Worm (Caenorhabditis elegans) whole organism, L3 larva: Measurements from ENCODE around the gene T13C5.7.

ENCODE experiments used
- R02D3.7 ChIP-seq: fragments of 150-350 bp; optimal IDR thresholded peaks from 2 replicates; lab custom pipeline; 2014; ENCODE audit warnings: missing biosample characterization, missing genetic modification characterization
- aly-2 ChIP-seq: fragments of 150-350 bp; optimal IDR thresholded peaks from 2 replicates; lab custom pipeline; 2014; ENCODE audit warnings: missing biosample characterization, missing genetic modification characterization
- ama-1 ChIP-seq: fragments of 150-350 bp; optimal IDR thresholded peaks from 2 replicates; lab custom pipeline; 2018
- ceh-16 ChIP-seq: sonication (generic microtip); optimal IDR thresholded peaks from 2 replicates; lab custom pipeline; 2017; ENCODE audit warnings: missing biosample characterization, missing genetic modification characterization
- ceh-28 ChIP-seq: fragments of 150-350 bp; optimal IDR thresholded peaks from 2 replicates; lab custom pipeline; 2014; ENCODE audit warnings: missing biosample characterization, missing genetic modification reagents, missing genetic modification characterization
- ceh-82 ChIP-seq: fragments of 150-350 bp; optimal IDR thresholded peaks from 2 replicates; lab custom pipeline; 2014; ENCODE audit warnings: missing biosample characterization, missing genetic modification characterization
- ceh-9 ChIP-seq: sonication (generic microtip); optimal IDR thresholded peaks from 2 replicates; lab custom pipeline; 2018; ENCODE audit warnings: missing biosample characterization, missing genetic modification characterization
- egl-27 ChIP-seq: sonication (generic microtip); optimal IDR thresholded peaks from 4 replicates; lab custom pipeline; 2017; ENCODE audit warnings: missing biosample characterization, missing genetic modification reagents, missing genetic modification characterization
- egl-5 ChIP-seq: fragments of 150-350 bp; optimal IDR thresholded peaks from 2 replicates; lab custom pipeline; 2017; ENCODE audit warnings: missing biosample characterization, missing genetic modification reagents, missing genetic modification characterization, inconsistent platforms
- elt-1 ChIP-seq: fragments of 150-350 bp; optimal IDR thresholded peaks from 2 replicates; lab custom pipeline; 2014; ENCODE audit warnings: missing biosample characterization, missing genetic modification characterization
- elt-2 ChIP-seq: sonication (generic microtip); optimal IDR thresholded peaks from 2 replicates; lab custom pipeline; 2016; ENCODE audit warnings: missing genetic modification reagents, mild to moderate bottlenecking, missing genetic modification characterization, missing compliant biosample characterization
- elt-3 ChIP-seq, 3 experiments: fragments of 150-350 bp in 1 of 3; sonication (generic microtip) in 2 of 3; optimal IDR thresholded peaks; 2 replicates in 2 of 3; 4 replicates in 1 of 3; lab custom pipeline; 2014 to 2017; ENCODE audit warnings: missing biosample characterization in 3 of 3, missing genetic modification characterization in 3 of 3
- eor-1 ChIP-seq, 2 experiments: fragments of 150-350 bp; optimal IDR thresholded peaks; 2 replicates each; lab custom pipeline; 2014 to 2018; ENCODE audit warnings: missing biosample characterization in 2 of 2, missing genetic modification characterization in 2 of 2
- fkh-10 ChIP-seq: sonication (generic microtip); optimal IDR thresholded peaks from 2 replicates; lab custom pipeline; 2017; ENCODE audit warnings: missing biosample characterization, missing genetic modification reagents, missing genetic modification characterization
- fkh-2 ChIP-seq: fragments of 150-350 bp; optimal IDR thresholded peaks from 2 replicates; lab custom pipeline; 2014; ENCODE audit warnings: missing biosample characterization, missing genetic modification reagents, missing genetic modification characterization
- fos-1 ChIP-seq: fragments of 150-350 bp; optimal IDR thresholded peaks from 2 replicates; lab custom pipeline; 2014; ENCODE audit warnings: missing biosample characterization, missing genetic modification characterization
- hmg-11 ChIP-seq: sonication (generic microtip); optimal IDR thresholded peaks from 2 replicates; lab custom pipeline; 2016; ENCODE audit warnings: missing genetic modification characterization, missing compliant biosample characterization
- jun-1 ChIP-seq: fragments of 150-350 bp; optimal IDR thresholded peaks from 2 replicates; lab custom pipeline; 2014; ENCODE audit warnings: missing biosample characterization, missing genetic modification reagents, missing genetic modification characterization
- lin-15B ChIP-seq: fragments of 150-350 bp; optimal IDR thresholded peaks from 2 replicates; lab custom pipeline; 2014; ENCODE audit warnings: missing biosample characterization, missing genetic modification characterization
- lin-39 ChIP-seq: fragments of 150-350 bp; optimal IDR thresholded peaks from 2 replicates; lab custom pipeline; 2018; ENCODE audit warnings: missing biosample characterization, missing genetic modification reagents, missing genetic modification characterization
- mdl-1 ChIP-seq: fragments of 150-350 bp; optimal IDR thresholded peaks from 2 replicates; lab custom pipeline; 2014; ENCODE audit warnings: missing biosample characterization, missing genetic modification characterization
- mml-1 ChIP-seq: fragments of 150-350 bp; sonication (generic microtip); optimal IDR thresholded peaks from 3 replicates; lab custom pipeline; 2014; ENCODE audit warnings: missing biosample characterization, missing genetic modification characterization
- nfya-1 ChIP-seq: sonication (generic microtip); optimal IDR thresholded peaks from 2 replicates; lab custom pipeline; 2017; ENCODE audit warnings: missing genetic modification characterization, mild to moderate bottlenecking, missing compliant biosample characterization, antibody characterized with exemption, moderate library complexity; ENCODE audit not compliant: insufficient read depth
- nhr-11 ChIP-seq: fragments of 150-350 bp; optimal IDR thresholded peaks from 2 replicates; lab custom pipeline; 2014; ENCODE audit warnings: missing biosample characterization, missing genetic modification characterization
- nhr-12 ChIP-seq: fragments of 150-350 bp; optimal IDR thresholded peaks from 2 replicates; lab custom pipeline; 2014; ENCODE audit warnings: missing biosample characterization, missing genetic modification characterization
- nhr-23 ChIP-seq: fragments of 150-350 bp; optimal IDR thresholded peaks from 2 replicates; lab custom pipeline; 2014; ENCODE audit warnings: missing biosample characterization, missing genetic modification reagents, missing genetic modification characterization
- nhr-237 ChIP-seq: fragments of 150-350 bp; optimal IDR thresholded peaks from 2 replicates; lab custom pipeline; 2014; ENCODE audit warnings: missing biosample characterization, missing genetic modification characterization
- nhr-25 ChIP-seq: sonication (generic microtip); optimal IDR thresholded peaks from 2 replicates; lab custom pipeline; 2017; ENCODE audit warnings: missing biosample characterization, missing genetic modification characterization
- nhr-28 ChIP-seq: fragments of 150-350 bp; optimal IDR thresholded peaks from 2 replicates; lab custom pipeline; 2014; ENCODE audit warnings: missing biosample characterization, missing genetic modification characterization
- nhr-43 ChIP-seq: sonication (generic microtip); optimal IDR thresholded peaks from 2 replicates; lab custom pipeline; 2016; ENCODE audit warnings: mild to moderate bottlenecking, missing genetic modification characterization, missing compliant biosample characterization; ENCODE audit not compliant: poor library complexity, severe bottlenecking
- nhr-67 ChIP-seq: fragments of 150-350 bp; optimal IDR thresholded peaks from 2 replicates; lab custom pipeline; 2014; ENCODE audit warnings: missing biosample characterization, missing genetic modification characterization
- nhr-76 ChIP-seq: fragments of 150-350 bp; sonication (generic microtip); optimal IDR thresholded peaks from 5 replicates; lab custom pipeline; 2014; ENCODE audit warnings: missing biosample characterization, missing genetic modification characterization
- nhr-77 ChIP-seq: fragments of 150-350 bp; optimal IDR thresholded peaks from 2 replicates; lab custom pipeline; 2014; ENCODE audit warnings: missing biosample characterization, missing genetic modification characterization
- pha-4 ChIP-seq: fragments of 150-350 bp; optimal IDR thresholded peaks from 2 replicates; lab custom pipeline; 2014; ENCODE audit warnings: missing biosample characterization, missing genetic modification reagents, missing genetic modification characterization
- sea-2 ChIP-seq: fragments of 150-350 bp; sonication (generic microtip); optimal IDR thresholded peaks from 4 replicates; lab custom pipeline; 2014; ENCODE audit warnings: missing biosample characterization, missing genetic modification reagents, missing genetic modification characterization
- skn-1 ChIP-seq: fragments of 150-350 bp; optimal IDR thresholded peaks from 2 replicates; lab custom pipeline; 2014; ENCODE audit warnings: missing biosample characterization, missing genetic modification characterization
- snpc-4 ChIP-seq: fragments of 150-350 bp; optimal IDR thresholded peaks from 2 replicates; lab custom pipeline; 2014; ENCODE audit warnings: missing biosample characterization, missing genetic modification characterization
- tbx-2 ChIP-seq: sonication (generic microtip); optimal IDR thresholded peaks from 2 replicates; lab custom pipeline; 2016; ENCODE audit warnings: mild to moderate bottlenecking, missing genetic modification characterization, missing compliant biosample characterization
- unc-39 ChIP-seq: sonication (generic microtip); optimal IDR thresholded peaks from 4 replicates; lab custom pipeline; 2017; ENCODE audit warnings: missing biosample characterization, missing genetic modification characterization
- unc-62 ChIP-seq: fragments of 150-350 bp; sonication (generic microtip); optimal IDR thresholded peaks from 4 replicates; lab custom pipeline; 2014; ENCODE audit warnings: missing biosample characterization, missing genetic modification reagents, missing genetic modification characterization
- zag-1 ChIP-seq: fragments of 150-350 bp; optimal IDR thresholded peaks from 2 replicates; lab custom pipeline; 2014; ENCODE audit warnings: missing biosample characterization, missing genetic modification characterization
- ztf-11 ChIP-seq: fragments of 150-350 bp; optimal IDR thresholded peaks from 2 replicates; lab custom pipeline; 2014; ENCODE audit warnings: missing biosample characterization, missing genetic modification characterization
- ztf-4 ChIP-seq: fragments of 150-350 bp; optimal IDR thresholded peaks from 2 replicates; lab custom pipeline; 2014; ENCODE audit warnings: missing biosample characterization, missing genetic modification characterization

T13C5.7 gene

ce11 chrX:6204696-6205232 is 24.4 kb downstream of the T13C5.7 start, which contains the start of gene bca-1 (continued):
- TF ChIP-seq ama-1 (peak; percentile 51), unc-62 (GFP tag; lab: Kevin White, UChicago) (no peak), ceh-82 (tag; lab: Kevin White, UChicago) (no peak), nhr-25 (tag; lab: Kevin White, UChicago) (peak; percentile 58), R02D3.7 (tag; lab: Kevin White, UChicago) (no peak), nhr-77 (tag; lab: Kevin White, UChicago) (no peak), fos-1 (tag; lab: Kevin White, UChicago) (no peak), eor-1 (tag; optimal IDR thresholded peaks at IDR 0.05; lab: Kevin White, UChicago) (no peak), lin-39 (tag; lab: Kevin White, UChicago) (no peak), egl-5 (tag; lab: Kevin White, UChicago) (no peak), fkh-2 (tag; lab: Kevin White, UChicago) (no peak), nhr-23 (tag; lab: Kevin White, UChicago) (no peak)
- TF ChIP-seq, all 47 proteins: peak for 8

DNA sequence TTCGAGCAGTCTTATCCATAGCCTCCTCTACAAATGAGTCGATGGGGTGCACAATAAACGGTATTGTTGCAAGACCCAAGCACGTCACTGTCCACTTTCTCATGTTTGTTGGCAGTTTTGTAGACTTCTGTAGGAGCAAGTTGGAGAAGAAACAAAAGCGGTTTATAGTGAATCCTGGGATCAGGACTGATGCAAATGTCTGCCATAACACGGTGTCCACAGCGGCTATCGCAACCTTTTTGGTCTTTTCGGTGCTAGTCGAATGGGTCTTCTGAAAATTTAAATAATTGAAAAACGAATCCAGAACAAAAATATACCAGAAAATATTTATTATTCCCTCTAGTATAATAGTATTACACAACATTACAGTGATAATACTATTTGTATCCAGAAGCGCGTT is 24.9 kb downstream of the T13C5.7 start:
- no peak for TF ChIP-seq nhr-23 (tag; lab: Kevin White, UChicago)
- no peak for TF ChIP-seq nhr-67 (tag; lab: Kevin White, UChicago)
- TF ChIP-seq egl-5 (tag; lab: Kevin White, UChicago) = no peak
- no peak for TF ChIP-seq nhr-43 (tag; lab: Kevin White, UChicago)
- no peak for TF ChIP-seq ceh-9 (tag; lab: Kevin White, UChicago)
- no peak for TF ChIP-seq nfya-1
- TF ChIP-seq mml-1 = no peak
- TF ChIP-seq unc-62 (GFP tag; lab: Kevin White, UChicago) = no peak
- TF ChIP-seq nhr-12 (tag; lab: Kevin White, UChicago) = no peak
- TF ChIP-seq fkh-10 (GFP tag; lab: Kevin White, UChicago) = no peak
- TF ChIP-seq nhr-77 (tag; lab: Kevin White, UChicago) = no peak

ce11 chrX:6206305-6206704 is 25.9 kb downstream of the T13C5.7 start, which contains the start of gene mtp-18:
Gene mtp-18, minus strand, starts transcription at chrX:6206405.
- TF ChIP-seq zag-1 (tag; lab: Kevin White, UChicago) = no peak
- TF ChIP-seq egl-5 (tag; lab: Kevin White, UChicago) = no peak
- TF ChIP-seq nhr-237 (tag; lab: Kevin White, UChicago) = no peak
- TF ChIP-seq ceh-9 (tag; lab: Kevin White, UChicago) = no peak
- TF ChIP-seq lin-15B = no peak
- TF ChIP-seq ztf-11 (tag; lab: Kevin White, UChicago) = no peak
- no peak for TF ChIP-seq unc-39 (tag; lab: Kevin White, UChicago)
- TF ChIP-seq mdl-1 (tag; lab: Kevin White, UChicago) = no peak
- TF ChIP-seq nhr-77 (tag; lab: Kevin White, UChicago) = no peak
- no peak for TF ChIP-seq R02D3.7 (tag; lab: Kevin White, UChicago)
- no peak for TF ChIP-seq hmg-11 (tag; lab: Kevin White, UChicago)
- TF ChIP-seq elt-2 (tag; lab: Kevin White, UChicago) = no peak
- TF ChIP-seq nhr-76 (tag; lab: Kevin White, UChicago) = no peak
- TF ChIP-seq sea-2 (GFP tag; lab: Kevin White, UChicago) = no peak
- no peak for TF ChIP-seq ceh-16 (tag; lab: Kevin White, UChicago)

- peak; percentile 70 for TF ChIP-seq egl-27 (tag; lab: Kevin White, UChicago)
- peak; percentile 70 for TF ChIP-seq ceh-28 (tag; lab: Kevin White, UChicago)
- TF ChIP-seq ztf-4 = peak; percentile 81
- TF ChIP-seq tbx-2 = peak; percentile 85
- TF ChIP-seq nhr-25 (tag; lab: Kevin White, UChicago) = peak; percentile 88
- no peak for TF ChIP-seq ama-1
- no peak for TF ChIP-seq mdl-1 (tag; lab: Kevin White, UChicago)
- peak; percentile 34 for TF ChIP-seq unc-62 (GFP tag; lab: Kevin White, UChicago)
- peak; percentile 95 for TF ChIP-seq nhr-43 (tag; lab: Kevin White, UChicago)
- TF ChIP-seq hmg-11 (tag; lab: Kevin White, UChicago) = peak; percentile 99
- no peak for TF ChIP-seq nhr-67 (tag; lab: Kevin White, UChicago)
- TF ChIP-seq elt-3 (tag; optimal IDR thresholded peaks at IDR 0.05; lab: Kevin White, UChicago) = peak in 2 of 3 experiments; percentile 18 to 88
- no peak for TF ChIP-seq ztf-11 (tag; lab: Kevin White, UChicago)
- TF ChIP-seq ceh-16 (tag; lab: Kevin White, UChicago) = peak; percentile 69
- peak; percentile 91 for TF ChIP-seq skn-1
- peak; percentile 89 for TF ChIP-seq nfya-1
- peak; percentile 87 for TF ChIP-seq pha-4
- peak; percentile 94 for TF ChIP-seq lin-39 (tag; lab: Kevin White, UChicago)
- TF ChIP-seq ceh-82 (tag; lab: Kevin White, UChicago) = peak; percentile 64
- no peak for TF ChIP-seq elt-1 (tag; lab: Kevin White, UChicago)
- TF ChIP-seq jun-1 (tag; lab: Kevin White, UChicago) = peak; percentile 81
- no peak for TF ChIP-seq mml-1
- TF ChIP-seq aly-2 (tag; lab: Kevin White, UChicago) = peak; percentile 48
- TF ChIP-seq nhr-23 (tag; lab: Kevin White, UChicago) = peak; percentile 73
- TF ChIP-seq nhr-11 (tag; lab: Kevin White, UChicago) = peak; percentile 11
- TF ChIP-seq snpc-4 (tag; lab: Kevin White, UChicago) = peak; percentile 68
- TF ChIP-seq nhr-237 (tag; lab: Kevin White, UChicago) = no peak
- TF ChIP-seq nhr-12 (tag; lab: Kevin White, UChicago) = no peak
- peak; percentile 95 for TF ChIP-seq egl-5 (tag; lab: Kevin White, UChicago)
- peak; percentile 74 for TF ChIP-seq elt-2 (tag; lab: Kevin White, UChicago)
- no peak for TF ChIP-seq nhr-28 (tag; lab: Kevin White, UChicago)
Observed at ce11 chrX:6207687-6208088, 27.3 kb downstream of the T13C5.7 start, which contains the start of gene T13C5.6. Gene T13C5.6, minus strand, starts transcription at chrX:6207687.
